Fruit fly (Drosophila melanogaster): ENCODE results near the gene Orp8.

DNA sequence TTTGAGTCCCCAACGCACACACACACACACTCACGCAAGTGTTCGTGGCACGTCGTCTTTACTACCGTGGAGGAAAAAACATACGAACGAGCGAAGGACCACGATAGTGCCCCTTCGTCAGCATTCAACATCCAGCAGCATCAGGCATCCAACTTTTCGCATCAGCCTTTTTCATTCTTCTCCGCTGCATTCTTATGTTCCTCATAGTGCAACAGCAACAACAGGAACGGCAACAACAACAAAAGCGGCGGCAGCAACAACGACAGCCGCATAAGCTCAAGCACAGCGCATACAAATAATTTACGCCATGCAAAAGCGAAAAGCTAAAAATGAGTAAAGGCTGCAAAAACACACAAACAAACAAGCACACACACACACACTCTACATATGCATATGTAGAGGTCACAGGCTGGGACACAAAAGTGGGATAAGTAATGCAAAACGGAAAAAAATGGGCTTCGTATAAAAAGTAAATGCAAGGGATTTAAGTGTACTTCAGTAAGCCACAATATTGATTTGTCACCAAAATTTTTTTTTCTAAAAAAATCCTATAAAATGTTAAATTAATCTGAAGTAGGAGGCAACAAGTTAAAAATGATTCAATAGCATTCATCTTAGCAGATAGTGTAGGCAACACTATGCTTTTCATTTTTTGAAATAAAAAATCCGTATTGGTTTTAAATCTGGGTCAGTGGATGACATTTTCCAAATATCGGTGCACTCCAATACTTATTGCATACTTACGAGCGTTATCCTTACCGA, 26.2 kb upstream of the Orp8 start:
- TF ChIP-seq psq (optimal IDR thresholded peaks at IDR 0.05) (no peak), Dll (optimal IDR thresholded peaks at IDR 0.05) (no peak), EcR (GFP tag; optimal IDR thresholded peaks at IDR 0.05) (peak in 1 of 2 experiments; percentile 9)
